Worm (Caenorhabditis elegans) whole organism, mixed stage, embryonic: ENCODE data around the gene srr-8.

Experiments used
- M03D4.4 ChIP-seq: sonication (generic microtip); optimal IDR thresholded peaks from 2 replicates; lab custom pipeline; 2017; ENCODE audit warnings: mild to moderate bottlenecking, missing genetic modification characterization, missing compliant biosample characterization
- bed-3 ChIP-seq: fragments of 200-800 bp; sonication (Bioruptor generic); optimal IDR thresholded peaks from 3 replicates; lab custom pipeline; 2018; ENCODE audit warnings: mild to moderate bottlenecking, missing genetic modification characterization, moderate library complexity, missing compliant biosample characterization
- blmp-1 ChIP-seq: fragments of 150-350 bp; optimal IDR thresholded peaks from 2 replicates; lab custom pipeline; 2014; ENCODE audit warnings: missing biosample characterization, missing genetic modification characterization
- ceh-39 ChIP-seq: fragments of 150-350 bp; optimal IDR thresholded peaks from 2 replicates; lab custom pipeline; 2014; ENCODE audit warnings: missing biosample characterization, missing genetic modification characterization
- ceh-83 ChIP-seq: fragments of 200-800 bp; sonication (Bioruptor generic); optimal IDR thresholded peaks from 2 replicates; lab custom pipeline; 2018; ENCODE audit warnings: mild to moderate bottlenecking, missing genetic modification characterization, missing compliant biosample characterization
- ces-1 ChIP-seq: fragments of 150-350 bp; optimal IDR thresholded peaks from 2 replicates; lab custom pipeline; 2014; ENCODE audit warnings: missing biosample characterization, missing genetic modification reagents, missing genetic modification characterization
- cnd-1 ChIP-seq: fragments of 200-800 bp; sonication (Bioruptor generic); optimal IDR thresholded peaks from 2 replicates; lab custom pipeline; 2018; ENCODE audit warnings: mild to moderate bottlenecking, missing genetic modification characterization, missing compliant biosample characterization
- drap-1 ChIP-seq: fragments of 200-800 bp; sonication (Bioruptor generic); optimal IDR thresholded peaks from 3 replicates; lab custom pipeline; 2018; ENCODE audit warnings: mild to moderate bottlenecking, missing genetic modification characterization, missing compliant biosample characterization
- elt-1 ChIP-seq: sonication (generic microtip); optimal IDR thresholded peaks from 2 replicates; lab custom pipeline; 2017; ENCODE audit warnings: missing genetic modification characterization, mild to moderate bottlenecking, missing compliant biosample characterization, antibody characterized with exemption, moderate library complexity, borderline replicate concordance; ENCODE audit not compliant: insufficient read depth
- elt-3 ChIP-seq: fragments of 150-350 bp; optimal IDR thresholded peaks from 2 replicates; lab custom pipeline; 2014; ENCODE audit warnings: missing biosample characterization, missing genetic modification characterization
- flh-1 ChIP-seq: fragments of 200-800 bp; sonication (Bioruptor generic); optimal IDR thresholded peaks from 2 replicates; lab custom pipeline; 2018; ENCODE audit warnings: mild to moderate bottlenecking, missing genetic modification characterization, moderate library complexity, missing compliant biosample characterization
- ham-2 ChIP-seq: fragments of 200-800 bp; sonication (Bioruptor generic); optimal IDR thresholded peaks from 2 replicates; lab custom pipeline; 2018; ENCODE audit warnings: mild to moderate bottlenecking, missing genetic modification characterization, missing compliant biosample characterization
- hlh-1 ChIP-seq: fragments of 150-350 bp; optimal IDR thresholded peaks from 2 replicates; lab custom pipeline; 2014; ENCODE audit warnings: missing biosample characterization, missing genetic modification reagents, missing genetic modification characterization
- lin-13 ChIP-seq: fragments of 150-350 bp; optimal IDR thresholded peaks from 2 replicates; lab custom pipeline; 2014; ENCODE audit warnings: missing biosample characterization, missing genetic modification characterization
- lin-32 ChIP-seq: fragments of 200-800 bp; sonication (Bioruptor generic); optimal IDR thresholded peaks from 2 replicates; lab custom pipeline; 2018; ENCODE audit warnings: mild to moderate bottlenecking, missing genetic modification characterization, missing compliant biosample characterization
- lsy-2 ChIP-seq: fragments of 150-350 bp; optimal IDR thresholded peaks from 2 replicates; lab custom pipeline; 2014; ENCODE audit warnings: missing biosample characterization, missing genetic modification characterization
- mab-5 ChIP-seq: fragments of 150-350 bp; optimal IDR thresholded peaks from 2 replicates; lab custom pipeline; 2014; ENCODE audit warnings: missing biosample characterization, missing genetic modification characterization
- mep-1 ChIP-seq: fragments of 150-350 bp; optimal IDR thresholded peaks from 2 replicates; lab custom pipeline; 2017; ENCODE audit warnings: missing biosample characterization, missing genetic modification reagents, missing genetic modification characterization, inconsistent platforms
- mls-2 ChIP-seq: sonication (generic microtip); optimal IDR thresholded peaks from 2 replicates; lab custom pipeline; 2016; ENCODE audit warnings: mild to moderate bottlenecking, missing genetic modification characterization, moderate library complexity, missing compliant biosample characterization
- nhr-12 ChIP-seq: fragments of 150-350 bp; optimal IDR thresholded peaks from 2 replicates; lab custom pipeline; 2014; ENCODE audit warnings: missing biosample characterization, missing genetic modification characterization
- nhr-2 ChIP-seq: fragments of 150-350 bp; optimal IDR thresholded peaks from 2 replicates; lab custom pipeline; 2014; ENCODE audit warnings: missing biosample characterization, missing genetic modification characterization
- nhr-237 ChIP-seq: fragments of 150-350 bp; optimal IDR thresholded peaks from 2 replicates; lab custom pipeline; 2014; ENCODE audit warnings: missing biosample characterization, missing genetic modification characterization
- nhr-28 ChIP-seq: fragments of 150-350 bp; optimal IDR thresholded peaks from 2 replicates; lab custom pipeline; 2014; ENCODE audit warnings: missing biosample characterization, missing genetic modification characterization
- nhr-76 ChIP-seq: sonication (generic microtip); optimal IDR thresholded peaks from 2 replicates; lab custom pipeline; 2017; ENCODE audit warnings: missing biosample characterization, missing genetic modification characterization
- pha-4 ChIP-seq: fragments of 150-350 bp; optimal IDR thresholded peaks from 2 replicates; lab custom pipeline; 2018; ENCODE audit warnings: missing biosample characterization, missing genetic modification reagents, missing genetic modification characterization
- sem-2 ChIP-seq: fragments of 200-800 bp; sonication (Bioruptor generic); optimal IDR thresholded peaks from 2 replicates; lab custom pipeline; 2018; ENCODE audit warnings: mild to moderate bottlenecking, missing genetic modification characterization, missing compliant biosample characterization
- snpc-4 ChIP-seq: fragments of 150-350 bp; optimal IDR thresholded peaks from 2 replicates; lab custom pipeline; 2014; ENCODE audit warnings: missing biosample characterization, missing genetic modification characterization
- sptf-1 ChIP-seq: sonication (generic microtip); optimal IDR thresholded peaks from 2 replicates; lab custom pipeline; 2017; ENCODE audit warnings: mild to moderate bottlenecking, missing genetic modification characterization, moderate library complexity, missing compliant biosample characterization
- tbx-8 ChIP-seq: fragments of 200-800 bp; sonication (Bioruptor generic); optimal IDR thresholded peaks from 2 replicates; lab custom pipeline; 2018; ENCODE audit warnings: mild to moderate bottlenecking, missing genetic modification characterization, moderate library complexity, missing compliant biosample characterization
- unc-120 ChIP-seq: sonication (generic microtip); optimal IDR thresholded peaks from 2 replicates; lab custom pipeline; 2017; ENCODE audit warnings: missing genetic modification characterization, missing compliant biosample characterization; ENCODE audit not compliant: poor library complexity, severe bottlenecking
- unc-39 ChIP-seq: fragments of 150-350 bp; optimal IDR thresholded peaks from 2 replicates; lab custom pipeline; 2014; ENCODE audit warnings: missing biosample characterization, missing genetic modification characterization
- unc-62 ChIP-seq: fragments of 150-350 bp; optimal IDR thresholded peaks from 2 replicates; lab custom pipeline; 2014; ENCODE audit warnings: missing biosample characterization, missing genetic modification reagents, missing genetic modification characterization
- zip-8 ChIP-seq: fragments of 150-350 bp; optimal IDR thresholded peaks from 2 replicates; lab custom pipeline; 2014; ENCODE audit warnings: missing biosample characterization, missing genetic modification characterization
- ztf-11 ChIP-seq: fragments of 150-350 bp; optimal IDR thresholded peaks from 2 replicates; lab custom pipeline; 2014; ENCODE audit warnings: missing biosample characterization, missing genetic modification characterization

srr-8 gene

ce11 chrV:5001386-5001785 is at the start of gene srr-8:
TSS of gene srr-8 (plus strand) at chrV:5001686.
- TF ChIP-seq ceh-83 (GFP tag; lab: Kevin White, UChicago) (no peak), tbx-8 (GFP tag; lab: Kevin White, UChicago) (no peak), unc-120 (no peak), ces-1 (GFP tag; lab: Kevin White, UChicago) (no peak), sem-2 (no peak), drap-1 (GFP tag; lab: Kevin White, UChicago) (no peak), ham-2 (GFP tag; lab: Kevin White, UChicago) (no peak), bed-3 (no peak), mls-2 (tag; lab: Kevin White, UChicago) (no peak), nhr-76 (tag; lab: Kevin White, UChicago) (no peak), elt-3 (tag; lab: Kevin White, UChicago) (no peak), sptf-1 (tag; lab: Kevin White, UChicago) (no peak), unc-39 (tag; lab: Kevin White, UChicago) (no peak), nhr-2 (tag; lab: Kevin White, UChicago) (no peak), lsy-2 (tag; lab: Kevin White, UChicago) (no peak)

ce11 chrV:4956529-4956928 is 45.0 kb upstream of the srr-8 start, which contains the start of gene str-208:
TSS of gene str-208 (plus strand) at chrV:4956829.
- no peak for TF ChIP-seq mls-2 (tag; lab: Kevin White, UChicago)
- no peak for TF ChIP-seq zip-8
- TF ChIP-seq elt-3 (tag; lab: Kevin White, UChicago), result no peak
- no peak for TF ChIP-seq mab-5
- no peak for TF ChIP-seq unc-62
- TF ChIP-seq nhr-237, result no peak
- no peak for TF ChIP-seq lin-13 (tag; lab: Kevin White, UChicago)

ce11 chrV:4957619-4958018 is 43.9 kb upstream of the srr-8 start:
- TF ChIP-seq lin-13 (tag; lab: Kevin White, UChicago) (no peak), mab-5 (no peak), flh-1 (GFP tag; lab: Kevin White, UChicago) (no peak), nhr-28 (no peak), bed-3 (no peak), lsy-2 (tag; lab: Kevin White, UChicago) (no peak), snpc-4 (no peak), cnd-1 (tag; lab: Kevin White, UChicago) (no peak)

ce11 chrV:4960686-4961085 is 40.8 kb upstream of the srr-8 start:
- no peak for TF ChIP-seq ces-1 (GFP tag; lab: Kevin White, UChicago)
- TF ChIP-seq, all 35 proteins: peak for 0

ce11 chrV:4962968-4963367 is 38.5 kb upstream of the srr-8 start, which contains the start of gene tam-1:
TSS of gene tam-1 (minus strand) at chrV:4963102.
- TF ChIP-seq ham-2 (GFP tag; lab: Kevin White, UChicago), result peak; percentile 54
- TF ChIP-seq ceh-83 (GFP tag; lab: Kevin White, UChicago), result peak; percentile 59
- TF ChIP-seq drap-1 (GFP tag; lab: Kevin White, UChicago), result no peak
- peak; percentile 40 for TF ChIP-seq ces-1 (GFP tag; lab: Kevin White, UChicago)
- TF ChIP-seq, all 35 proteins: peak for 3

- TF ChIP-seq blmp-1 (no peak), lin-13 (tag; lab: Kevin White, UChicago) (no peak), elt-1 (no peak), mab-5 (no peak), elt-3 (tag; lab: Kevin White, UChicago) (no peak), mls-2 (tag; lab: Kevin White, UChicago) (no peak), drap-1 (GFP tag; lab: Kevin White, UChicago) (no peak), mep-1 (tag; lab: Kevin White, UChicago) (no peak), ceh-83 (GFP tag; lab: Kevin White, UChicago) (no peak)
- TF ChIP-seq, all 35 proteins: peak for 0
Observed at ce11 chrV:4963606-4964005, 37.9 kb upstream of the srr-8 start.

- TF ChIP-seq lin-32 (GFP tag; lab: Kevin White, UChicago) (peak; percentile 78), mep-1 (tag; lab: Kevin White, UChicago) (no peak), zip-8 (no peak), snpc-4 (no peak), mls-2 (tag; lab: Kevin White, UChicago) (peak; percentile 74), pha-4 (tag; lab: Kevin White, UChicago) (no peak), elt-1 (no peak), cnd-1 (tag; lab: Kevin White, UChicago) (peak; percentile 78), drap-1 (GFP tag; lab: Kevin White, UChicago) (no peak), lin-13 (tag; lab: Kevin White, UChicago) (no peak), ceh-39 (tag; lab: Kevin White, UChicago) (no peak), nhr-2 (tag; lab: Kevin White, UChicago) (peak; percentile 72), sptf-1 (tag; lab: Kevin White, UChicago) (peak; percentile 76), tbx-8 (GFP tag; lab: Kevin White, UChicago) (no peak), hlh-1 (peak; percentile 69), ceh-83 (GFP tag; lab: Kevin White, UChicago) (no peak), ztf-11 (peak; percentile 73), bed-3 (no peak), M03D4.4 (tag; lab: Kevin White, UChicago) (peak; percentile 64), lsy-2 (tag; lab: Kevin White, UChicago) (no peak), nhr-12 (tag; lab: Kevin White, UChicago) (no peak), unc-120 (peak; percentile 70), sem-2 (no peak), blmp-1 (no peak), mab-5 (no peak)
Observed at ce11 chrV:4964020-4964635, 37.4 kb upstream of the srr-8 start.
